Fruit fly (Drosophila melanogaster): ENCODE measurements around the gene CG7900.
A peak's percentile ranks its signal among the peaks of the same experiment; 100 is the strongest.

- TF ChIP-seq CG5204 (GFP tag; optimal IDR thresholded peaks at IDR 0.05) (peak; percentile 20), cnc (optimal IDR thresholded peaks at IDR 0.05) (no peak), CG1620 (GFP tag; optimal IDR thresholded peaks at IDR 0.05) (peak; percentile 63), toe (GFP tag; optimal IDR thresholded peaks at IDR 0.05) (peak; percentile 1), cic (GFP tag; optimal IDR thresholded peaks at IDR 0.05) (peak; percentile 79), CG11617 (GFP tag; optimal IDR thresholded peaks at IDR 0.05) (peak; percentile 33), CG33017 (tag; optimal IDR thresholded peaks at IDR 0.05) (peak; percentile 66), CG7045 (GFP tag; optimal IDR thresholded peaks at IDR 0.05) (no peak), ovo (GFP tag; optimal IDR thresholded peaks at IDR 0.05) (no peak), Mnt (GFP tag; optimal IDR thresholded peaks at IDR 0.05) (peak; percentile 75), Hr96 (GFP tag; optimal IDR thresholded peaks at IDR 0.05) (peak; percentile 16), kay (GFP tag; ENCODE audit: borderline replicate concordance) (no peak), Clk (GFP tag; optimal IDR thresholded peaks at IDR 0.05) (no peak)
Measured at dm6 chr3R:8105088-8105542, 11.2 kb downstream of the CG7900 start, which contains the start of gene puc.
